Worm (Caenorhabditis elegans) whole organism, L4/young adult: ENCODE measurements around the gene rcd-1.

Source experiments
- W03F9.2 ChIP-seq: fragments of 150-350 bp; optimal IDR thresholded peaks from 2 replicates; lab custom pipeline; 2014; ENCODE audit warnings: missing biosample characterization, missing genetic modification characterization
- dao-5 ChIP-seq: sonication (generic microtip); optimal IDR thresholded peaks from 2 replicates; lab custom pipeline; 2016; ENCODE audit warnings: missing genotype, missing genetic modification characterization, moderate library complexity, missing compliant biosample characterization
- him-1 ChIP-seq: sonication (generic microtip); optimal IDR thresholded peaks from 2 replicates; lab custom pipeline; 2016; ENCODE audit warnings: missing genotype, missing genetic modification reagents, missing genetic modification characterization, missing compliant biosample characterization

The rcd-1 gene

ce11 chrII:3753598-3753997 is at the start of gene rcd-1:
Gene rcd-1 (plus strand): TSS chrII:3753898.
- TF ChIP-seq him-1 = no peak
- no peak for TF ChIP-seq dao-5 (tag; lab: Kevin White, UChicago)
- TF ChIP-seq W03F9.2 = no peak

DNA sequence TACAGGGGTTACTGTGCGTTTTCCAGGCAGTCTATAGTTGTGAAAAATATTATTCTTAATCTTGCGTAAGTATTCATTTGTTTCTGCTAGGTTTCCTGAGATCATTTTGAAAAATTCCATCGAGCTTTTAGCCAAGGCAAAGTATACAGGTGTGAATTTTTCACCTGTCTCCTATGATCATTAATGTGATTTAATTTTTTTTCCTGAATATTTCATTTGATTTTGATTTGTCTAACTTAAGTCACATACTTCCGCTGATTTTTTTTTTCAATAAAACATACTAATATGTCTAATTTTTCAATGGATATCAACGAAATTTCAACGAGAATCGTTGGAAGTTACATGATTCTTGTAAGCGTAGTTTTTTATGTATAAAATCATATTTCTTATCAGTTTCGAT is 48.4 kb upstream of the rcd-1 start, which contains the start of gene srx-108:
Gene srx-108 (plus strand): TSS at position 301 of the 400 bp plus-strand sequence.
- TF ChIP-seq W03F9.2 = no peak
- no peak for TF ChIP-seq him-1
- no peak for TF ChIP-seq dao-5 (tag; lab: Kevin White, UChicago)

DNA sequence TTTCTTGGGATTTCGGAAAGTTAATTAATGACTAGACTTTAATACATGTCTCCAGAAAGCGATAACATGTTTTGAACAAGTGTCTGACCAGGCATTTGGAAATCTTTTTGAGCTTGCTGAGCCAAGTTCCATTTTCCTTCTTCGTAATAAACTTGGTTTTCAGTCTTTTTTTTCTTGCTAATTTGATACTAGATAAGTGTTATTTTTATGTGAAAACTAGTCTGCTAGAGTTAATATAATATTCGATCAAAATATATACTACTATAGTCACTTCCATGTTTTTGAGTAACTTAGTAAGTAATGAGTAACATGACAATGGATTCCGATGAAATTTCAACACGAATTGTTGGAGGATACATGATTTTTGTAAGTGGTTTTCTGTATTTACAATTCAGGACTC is 44.4 kb upstream of the rcd-1 start, which contains the start of gene srx-110:
Gene srx-110 (plus strand): TSS at position 301 of the 400 bp plus-strand sequence.
- no peak for TF ChIP-seq dao-5 (tag; lab: Kevin White, UChicago)
- no peak for TF ChIP-seq W03F9.2
- TF ChIP-seq him-1 = no peak

ce11 chrII:3711047-3711446 is 42.7 kb upstream of the rcd-1 start, which contains the start of gene fbxc-53:
Gene fbxc-53 (plus strand): TSS chrII:3711291.
- TF ChIP-seq W03F9.2 = no peak
- TF ChIP-seq him-1 = no peak
- TF ChIP-seq dao-5 (tag; lab: Kevin White, UChicago) = no peak

DNA sequence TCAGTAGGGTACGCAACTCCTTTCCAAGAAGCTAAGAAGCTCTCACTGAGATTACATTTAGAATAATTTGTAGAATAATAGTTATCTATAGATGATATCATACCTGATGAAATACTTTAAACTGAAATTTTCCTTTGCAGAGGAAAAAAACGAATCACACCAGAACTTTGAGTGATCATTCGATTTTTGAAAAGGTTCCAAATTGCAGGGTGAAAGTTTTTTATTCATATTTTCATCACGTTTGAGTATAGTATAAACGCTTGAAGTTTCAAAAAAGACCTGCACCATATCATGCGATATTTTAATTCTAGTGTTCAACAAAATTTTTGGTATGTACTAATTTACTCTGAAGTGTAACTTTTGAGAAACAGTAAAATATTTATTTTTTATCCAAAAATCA is 39.1 kb upstream of the rcd-1 start, which contains the start of gene srh-100:
Gene srh-100 (minus strand): TSS at position 101 of the 400 bp plus-strand sequence.
- TF ChIP-seq him-1 (no peak), W03F9.2 (no peak), dao-5 (tag; lab: Kevin White, UChicago) (no peak)

DNA sequence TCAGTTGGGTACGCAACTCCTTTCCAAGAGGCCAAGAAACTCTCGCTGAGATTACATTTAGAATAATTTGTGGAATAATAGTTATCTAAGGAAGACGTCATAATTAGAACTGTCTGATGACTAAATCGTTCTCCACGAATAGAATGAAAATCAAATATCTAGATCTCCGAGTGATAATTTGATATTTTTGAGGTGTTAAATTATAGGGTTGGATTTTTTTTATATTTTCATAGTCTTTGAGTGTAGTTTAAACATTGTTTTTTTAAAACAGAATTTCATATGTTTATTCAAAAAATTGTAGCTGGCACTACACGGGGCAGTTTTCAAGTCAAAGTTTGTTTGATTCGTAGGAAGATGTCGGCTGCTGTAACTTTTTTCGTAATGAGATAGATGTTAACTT is 37.2 kb upstream of the rcd-1 start, which contains the start of gene srh-99:
Gene srh-99 (minus strand): TSS at position 101 of the 400 bp plus-strand sequence.
- TF ChIP-seq W03F9.2 (no peak), him-1 (no peak), dao-5 (tag; lab: Kevin White, UChicago) (no peak)

DNA sequence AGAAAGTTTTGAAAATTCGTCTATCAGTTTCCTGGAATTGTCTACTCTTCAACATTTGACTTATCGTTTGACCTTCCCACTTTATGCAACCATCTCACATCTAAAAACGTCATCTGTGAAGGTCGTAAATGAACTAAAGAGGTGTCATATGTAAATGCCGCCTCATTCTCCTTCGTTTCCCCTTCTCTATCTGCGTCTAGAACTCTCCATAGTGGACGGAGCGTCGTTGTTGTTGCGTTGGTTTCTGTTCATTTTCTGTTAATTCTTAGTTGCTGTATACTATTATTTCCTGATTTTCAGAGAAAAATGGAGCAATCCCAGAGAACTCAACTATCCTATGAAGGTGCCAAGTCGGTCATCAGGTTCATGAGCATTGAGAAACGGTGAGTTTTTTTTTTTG is 36.7 kb upstream of the rcd-1 start, which contains the start of gene fbxc-52:
Gene fbxc-52 (plus strand): TSS at position 301 of the 400 bp plus-strand sequence.
- TF ChIP-seq W03F9.2 = no peak
- no peak for TF ChIP-seq dao-5 (tag; lab: Kevin White, UChicago)
- TF ChIP-seq him-1 = no peak

ce11 chrII:3721016-3721415 is 32.7 kb upstream of the rcd-1 start, which contains the start of gene C46E10.3:
Gene C46E10.3 (plus strand): TSS chrII:3721316.
- TF ChIP-seq him-1 = no peak
- TF ChIP-seq dao-5 (tag; lab: Kevin White, UChicago) = no peak
- TF ChIP-seq W03F9.2 = no peak

DNA sequence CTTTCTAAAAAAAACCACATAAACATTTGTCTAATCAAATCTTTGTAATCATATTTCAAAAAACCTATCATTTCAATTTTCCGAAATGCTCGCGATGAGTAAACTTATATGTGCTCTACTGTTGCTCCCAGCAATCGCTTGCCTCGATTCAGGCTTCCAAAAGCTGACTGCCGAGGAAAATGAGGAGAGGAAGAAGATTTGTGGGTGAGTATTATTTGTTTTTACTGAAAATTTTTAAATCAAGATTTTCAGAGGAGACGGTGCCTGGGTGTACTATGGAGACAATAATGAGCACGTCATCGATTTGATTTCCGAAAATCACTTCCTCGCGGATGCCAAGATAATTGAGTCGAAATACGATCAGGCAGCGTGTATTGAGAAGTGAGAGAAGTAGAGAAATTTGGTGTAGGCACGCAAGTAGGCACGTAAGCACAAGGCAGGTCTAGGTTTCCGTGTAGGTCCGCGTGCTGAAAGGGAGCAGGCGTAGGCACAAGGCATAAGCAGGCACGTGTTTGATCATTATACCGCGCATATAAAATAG is 29.5 kb upstream of the rcd-1 start, which contains the start of gene C46E10.1:
Gene C46E10.1 (plus strand): TSS at position 51 of the 541 bp plus-strand sequence.
- no peak for TF ChIP-seq dao-5 (tag; lab: Kevin White, UChicago)

DNA sequence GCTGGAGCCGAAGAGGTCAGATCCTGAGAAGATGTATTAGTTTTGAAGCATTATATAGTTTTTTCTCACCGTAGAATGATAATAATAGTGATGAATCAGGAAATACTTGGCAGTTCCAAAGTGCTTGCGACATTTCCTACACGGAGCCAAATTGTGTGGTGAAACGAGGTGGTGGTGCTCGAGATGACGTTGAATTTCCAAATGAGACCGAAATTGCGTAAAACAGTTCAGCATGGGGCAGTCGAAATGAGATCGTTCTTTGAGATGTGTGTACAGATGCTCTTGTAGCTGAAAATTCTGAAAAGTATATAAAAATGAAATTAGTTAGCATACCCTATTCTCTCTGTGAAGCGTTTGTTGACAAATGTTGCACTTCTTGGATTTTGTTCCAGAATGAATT is 25.7 kb upstream of the rcd-1 start, which contains the start of gene C46E10.8:
Gene C46E10.8 (minus strand): TSS at position 101 of the 400 bp plus-strand sequence.
- TF ChIP-seq W03F9.2 (no peak), him-1 (no peak), dao-5 (tag; lab: Kevin White, UChicago) (no peak)

DNA sequence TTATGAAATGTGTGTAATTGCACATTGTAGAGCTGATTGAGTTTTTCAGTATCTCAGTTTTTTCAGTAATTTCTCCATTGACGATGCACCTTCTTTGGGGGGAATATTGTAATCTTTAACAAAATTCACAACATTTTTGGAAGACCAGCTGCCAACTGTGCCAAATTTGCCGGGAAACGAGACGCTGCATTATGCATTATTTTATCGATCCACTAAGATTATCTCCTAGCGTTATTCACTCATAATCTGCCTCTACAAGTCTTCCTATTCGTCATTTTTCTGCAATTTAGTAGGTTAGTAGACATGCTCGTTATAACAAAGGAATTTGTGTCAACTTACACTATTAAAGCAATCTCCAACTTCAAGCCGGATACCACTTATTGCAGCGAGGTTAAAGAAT is 22.0 kb upstream of the rcd-1 start, which contains the start of the genes sdz-12 and bath-31:
Gene sdz-12 (minus strand): TSS at position 101 of the 400 bp plus-strand sequence.
Gene bath-31 (plus strand): TSS at position 251 of the 400 bp plus-strand sequence.
- TF ChIP-seq him-1 (no peak), dao-5 (tag; lab: Kevin White, UChicago) (no peak), W03F9.2 (no peak)

ce11 chrII:3736893-3737375 is 16.8 kb upstream of the rcd-1 start, which contains the start of gene F12E12.6:
Gene F12E12.6 (minus strand): TSS chrII:3736943.
- no peak for TF ChIP-seq dao-5 (tag; lab: Kevin White, UChicago)
- TF ChIP-seq W03F9.2 = no peak
- no peak for TF ChIP-seq him-1

- TF ChIP-seq dao-5 (tag; lab: Kevin White, UChicago) = no peak
- TF ChIP-seq him-1 = no peak
- no peak for TF ChIP-seq W03F9.2
Observed at ce11 chrII:3739647-3740046, 14.1 kb upstream of the rcd-1 start, which contains the start of gene F12E12.2. Gene F12E12.2 (plus strand): TSS chrII:3739947.

DNA sequence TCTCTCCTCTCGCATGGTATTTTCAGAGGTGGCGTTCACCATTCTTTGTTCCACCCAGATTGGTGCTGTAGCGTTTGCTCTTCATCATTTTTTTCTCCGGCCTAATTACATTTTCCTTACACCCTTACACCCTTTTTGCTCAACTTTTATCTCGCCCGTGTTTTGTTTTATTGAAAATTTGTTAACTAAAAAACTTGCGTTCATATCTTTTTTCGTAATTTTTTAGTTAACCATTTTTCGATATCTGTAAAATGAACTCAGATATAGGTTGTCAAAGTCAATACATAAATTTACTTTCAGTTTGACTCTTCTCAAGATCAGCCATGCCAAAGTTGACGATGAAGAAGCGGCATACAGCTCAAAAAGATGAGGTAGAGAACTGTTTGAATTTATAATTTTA is 12.1 kb upstream of the rcd-1 start, which contains the start of gene F12E12.1:
Gene F12E12.1 (plus strand): TSS at position 301 of the 400 bp plus-strand sequence.
- no peak for TF ChIP-seq dao-5 (tag; lab: Kevin White, UChicago)
- TF ChIP-seq him-1 = no peak
- no peak for TF ChIP-seq W03F9.2

DNA sequence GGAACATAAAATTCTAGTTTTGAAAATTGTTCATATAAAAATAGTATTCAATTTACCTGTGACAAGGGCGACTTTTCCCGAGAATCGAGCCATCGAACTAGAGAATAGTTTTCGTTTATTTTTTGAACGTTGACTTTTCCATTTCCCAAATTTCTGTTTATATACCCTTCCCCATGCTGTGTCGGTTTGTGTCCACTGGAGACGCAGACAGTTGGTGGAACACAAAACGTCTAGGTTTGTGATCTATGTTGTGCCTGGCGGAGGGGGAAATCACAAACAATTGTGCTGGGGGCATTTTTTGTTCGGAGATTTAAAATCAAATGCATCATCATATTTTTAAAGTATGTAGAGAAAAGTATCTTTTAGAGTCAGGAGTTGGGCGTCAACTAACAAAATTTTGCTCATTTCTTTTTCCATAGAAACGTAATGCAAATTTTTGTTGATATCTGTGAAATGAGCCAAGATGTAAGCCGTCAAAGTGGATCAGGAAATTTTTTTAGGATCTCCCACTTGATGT is 10.0 kb upstream of the rcd-1 start, which contains the start of gene nta-1:
Gene nta-1 (minus strand): TSS at position 131 of the 517 bp plus-strand sequence.
- TF ChIP-seq W03F9.2 (no peak), dao-5 (tag; lab: Kevin White, UChicago) (no peak), him-1 (no peak)
